Fruit fly (Drosophila melanogaster): ENCODE data around the gene nAChRbeta3.
A peak's percentile ranks its signal among the peaks of the same experiment; 100 is the strongest.

DNA sequence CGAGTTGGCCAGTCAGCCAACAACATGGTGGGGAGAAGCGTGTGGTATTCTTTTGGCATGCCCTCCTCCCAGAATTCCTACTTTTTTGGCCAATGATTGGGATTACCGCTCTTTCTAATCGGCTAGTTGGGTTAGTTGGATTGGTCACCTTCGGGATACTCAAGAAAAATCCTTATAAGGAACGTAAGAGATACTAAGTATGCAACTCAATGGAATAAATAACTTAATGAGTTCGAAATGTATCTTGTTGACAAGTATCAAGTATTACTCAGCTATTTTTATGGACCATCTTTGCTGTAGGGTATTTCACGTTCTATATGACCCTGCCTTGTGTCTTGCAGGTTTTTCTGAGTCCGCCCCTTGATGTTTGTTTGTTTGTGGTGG, 18.0 kb upstream of the nAChRbeta3 start:
- TF ChIP-seq Pif1B (GFP tag; optimal IDR thresholded peaks at IDR 0.05) (no peak), CG9948 (tag; optimal IDR thresholded peaks at IDR 0.05) (peak; percentile 27), rn (GFP tag; IDR thresholded peaks at IDR 0.05) (no peak), CG17806 (tag; optimal IDR thresholded peaks at IDR 0.05) (no peak), CG8159 (tag; optimal IDR thresholded peaks at IDR 0.05) (no peak)

Data from whole organism, pupa.